Fruit fly (Drosophila melanogaster): ENCODE data around the gene IleRS.
A peak's percentile ranks its signal among the peaks of the same experiment; 100 is the strongest.

The IleRS gene

dm6 chr3L:22276614-22277013, 11.9 kb upstream of the IleRS start (continued):
- TF ChIP-seq vfl (GFP tag; optimal IDR thresholded peaks at IDR 0.05) (no peak), CG10543 (GFP tag; optimal IDR thresholded peaks at IDR 0.05) (no peak), phol (tag; optimal IDR thresholded peaks at IDR 0.05) (peak; percentile 18), CG12391 (tag; optimal IDR thresholded peaks at IDR 0.05) (no peak), CG32532 (GFP tag; IDR thresholded peaks at IDR 0.05) (peak; percentile 74), cg (GFP tag; optimal IDR thresholded peaks at IDR 0.05) (no peak), Hand (GFP tag; optimal IDR thresholded peaks at IDR 0.05) (no peak), CG10654 (GFP tag; optimal IDR thresholded peaks at IDR 0.05) (no peak), gsb (GFP tag; IDR thresholded peaks at IDR 0.05) (peak; percentile 30; the same call in 1 of the 2 replicates), mirr (GFP tag; optimal IDR thresholded peaks at IDR 0.05) (no peak), CG1024 (GFP tag; IDR thresholded peaks at IDR 0.05) (no peak), Oli (tag; optimal IDR thresholded peaks at IDR 0.05) (peak; percentile 34), CG13424 (tag; optimal IDR thresholded peaks at IDR 0.05) (peak; percentile 58), CG6254 (GFP tag; optimal IDR thresholded peaks at IDR 0.05) (no peak), CG17612 (GFP tag; IDR thresholded peaks at IDR 0.05) (peak; percentile 39; the same call in 1 of the 2 replicates), dpn (GFP tag; optimal IDR thresholded peaks at IDR 0.05) (peak in 1 of 2 experiments; percentile 25), sima (GFP tag; optimal IDR thresholded peaks at IDR 0.05) (no peak), scrt (GFP tag; optimal IDR thresholded peaks at IDR 0.05) (no peak), ewg (GFP tag; optimal IDR thresholded peaks at IDR 0.05) (no peak), lov (optimal IDR thresholded peaks at IDR 0.05) (no peak), lov (GFP tag; IDR thresholded peaks at IDR 0.05) (no peak), lola (GFP tag; optimal IDR thresholded peaks at IDR 0.05) (no peak), CG4424 (GFP tag; optimal IDR thresholded peaks at IDR 0.05) (peak; percentile 13), Max (GFP tag; optimal IDR thresholded peaks at IDR 0.05) (no peak), CG13123 (GFP tag; optimal IDR thresholded peaks at IDR 0.05) (no peak), CG12659 (GFP tag; optimal IDR thresholded peaks at IDR 0.05) (no peak), her (GFP tag; optimal IDR thresholded peaks at IDR 0.05) (peak; percentile 3), H2.0 (GFP tag; IDR thresholded peaks at IDR 0.05) (peak; percentile 46; the same call in 1 of the 2 replicates), Hr39 (optimal IDR thresholded peaks at IDR 0.05) (no peak), CG1529 (GFP tag; optimal IDR thresholded peaks at IDR 0.05) (no peak), sim (GFP tag; IDR thresholded peaks at IDR 0.05) (no peak), tin (GFP tag; optimal IDR thresholded peaks at IDR 0.05) (no peak), ato (GFP tag; IDR thresholded peaks at IDR 0.05; ENCODE audit: partially characterized antibody) (no peak), CG10147 (GFP tag; optimal IDR thresholded peaks at IDR 0.05) (peak; percentile 33), chm (GFP tag; IDR thresholded peaks at IDR 0.05) (no peak), trh (GFP tag; optimal IDR thresholded peaks at IDR 0.05) (no peak), gro (GFP tag; optimal IDR thresholded peaks at IDR 0.05) (peak; percentile 4), CG31441 (GFP tag; IDR thresholded peaks at IDR 0.05) (no peak), Xrp1 (GFP tag; IDR thresholded peaks at IDR 0.05) (no peak), fru (optimal IDR thresholded peaks at IDR 0.05) (no peak), NC2β (GFP tag; optimal IDR thresholded peaks at IDR 0.05) (no peak), ken (GFP tag; IDR thresholded peaks at IDR 0.05) (0 out of 3 replicates have a peak, but pooled peaks have one; percentile 43), sr (GFP tag; IDR thresholded peaks at IDR 0.05) (no peak), pzg (GFP tag; optimal IDR thresholded peaks at IDR 0.05) (no peak), lbe (GFP tag; optimal IDR thresholded peaks at IDR 0.05) (no peak), CG10366 (GFP tag; IDR thresholded peaks at IDR 0.05) (peak; percentile 51), ro (GFP tag; IDR thresholded peaks at IDR 0.05) (no peak), CG3726 (GFP tag; IDR thresholded peaks at IDR 0.05) (no peak), CG14860 (GFP tag; IDR thresholded peaks at IDR 0.05; ENCODE audit: partially characterized antibody) (no peak), Rfx (GFP tag; IDR thresholded peaks at IDR 0.05) (peak; percentile 81), CG13296 (GFP tag; optimal IDR thresholded peaks at IDR 0.05) (no peak), CG17829 (tag; optimal IDR thresholded peaks at IDR 0.05) (no peak), CG12744 (GFP tag; optimal IDR thresholded peaks at IDR 0.05) (no peak)

All from whole organism, embryonic.